Worm (Caenorhabditis elegans): ENCODE data around the gene cka-1.

ce11 chrIV:9748342-9748741 is 10.9 kb upstream of the cka-1 start, which contains the start of gene C28D4.8:
- no peak for TF ChIP-seq C17E4.6 (GFP tag; IDR thresholded peaks at IDR 0.05)
- no peak for TF ChIP-seq pha-4 (tag; optimal IDR thresholded peaks at IDR 0.05)

All from whole organism, young adult.